Worm (Caenorhabditis elegans): ENCODE measurements around the gene H01G02.4.

The H01G02.4 gene

DNA sequence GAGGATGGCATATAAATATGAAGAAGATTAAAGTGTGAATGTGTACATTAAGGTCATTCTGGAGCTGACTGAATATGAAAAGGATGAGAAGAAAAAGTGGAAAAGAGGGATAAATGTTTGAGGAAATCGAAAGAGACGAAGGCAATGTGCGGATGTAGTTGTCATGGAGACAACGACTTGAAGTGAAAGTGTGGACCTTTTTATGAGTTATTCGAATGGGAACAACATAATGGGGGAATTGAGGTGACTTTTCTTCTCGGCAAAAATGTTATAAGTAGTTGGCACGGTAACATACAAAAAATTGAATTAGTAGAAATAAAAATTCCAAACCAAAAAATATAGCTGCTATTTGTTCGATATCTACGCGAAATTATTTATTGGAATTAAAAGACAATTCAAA, 1.9 kb downstream of the H01G02.4 start, which contains the start of gene dyf-18:
Gene dyf-18, minus strand, starts transcription at position 101 of the 400 bp plus-strand sequence.
- TF ChIP-seq unc-62 (GFP tag; optimal IDR thresholded peaks at IDR 0.05): no peak

DNA sequence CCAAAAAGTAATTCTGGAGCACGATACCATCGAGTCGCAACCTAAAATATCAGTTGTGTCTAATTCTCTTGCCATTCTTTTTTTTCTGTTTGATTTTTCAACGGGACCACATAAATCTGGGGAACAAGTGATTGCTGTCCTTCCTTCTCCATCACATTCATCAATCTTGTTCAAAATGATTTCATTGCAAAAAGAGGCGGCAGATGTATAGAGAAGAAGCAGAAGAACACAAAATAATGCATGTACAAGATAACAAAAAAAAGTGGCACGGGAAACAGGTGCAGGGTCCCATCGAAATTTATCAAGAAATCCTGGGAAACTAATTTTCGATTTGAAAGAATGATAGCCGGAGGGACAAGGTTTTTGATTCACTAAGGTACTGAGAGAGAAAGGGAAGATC, 3.7 kb downstream of the H01G02.4 start:
- TF ChIP-seq unc-62 (GFP tag; optimal IDR thresholded peaks at IDR 0.05): no peak

DNA sequence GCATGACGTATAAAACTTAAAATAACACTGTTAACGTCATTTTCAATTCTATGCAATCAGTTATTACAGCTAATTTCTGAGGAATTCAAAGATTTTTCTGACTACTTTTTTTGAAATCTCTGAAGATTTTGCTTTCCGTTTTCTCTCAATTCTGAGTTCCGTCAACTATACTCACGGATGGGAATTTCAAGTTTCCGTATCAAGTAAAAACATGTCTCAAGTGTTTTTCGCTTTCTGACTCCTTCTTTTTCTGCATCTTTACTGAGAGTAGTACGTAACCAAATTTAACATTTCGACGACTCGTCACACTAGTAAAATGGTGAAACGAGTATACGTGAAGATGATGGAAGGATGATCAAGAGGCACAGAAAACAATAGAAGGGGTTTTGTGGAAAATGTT, 6.1 kb downstream of the H01G02.4 start:
- no peak for TF ChIP-seq unc-62 (GFP tag; optimal IDR thresholded peaks at IDR 0.05)

- TF ChIP-seq unc-62 (GFP tag; optimal IDR thresholded peaks at IDR 0.05): no peak
Observed at ce11 chrIV:11795964-11796363, 7.0 kb downstream of the H01G02.4 start.

DNA sequence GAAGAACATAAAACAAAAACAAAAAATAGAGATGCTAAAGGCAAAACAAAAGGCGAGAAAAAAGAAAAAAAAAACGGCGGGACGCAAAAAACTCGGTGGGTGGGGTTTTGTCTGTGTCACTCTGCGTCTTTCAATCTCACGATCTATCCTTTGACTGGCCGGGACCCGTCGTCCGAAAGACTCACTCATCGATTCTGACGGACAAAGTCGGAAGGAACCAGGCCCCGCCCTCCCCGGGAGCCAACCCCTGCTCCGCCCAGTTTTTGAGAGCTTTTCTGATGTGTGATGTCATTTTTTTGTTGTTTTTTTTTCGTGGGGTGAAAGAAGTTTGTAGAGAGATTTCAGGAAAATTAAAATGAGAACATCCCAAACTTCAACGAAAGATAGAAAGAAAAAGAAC, 9.8 kb downstream of the H01G02.4 start:
- no peak for TF ChIP-seq unc-62 (GFP tag; optimal IDR thresholded peaks at IDR 0.05)

DNA sequence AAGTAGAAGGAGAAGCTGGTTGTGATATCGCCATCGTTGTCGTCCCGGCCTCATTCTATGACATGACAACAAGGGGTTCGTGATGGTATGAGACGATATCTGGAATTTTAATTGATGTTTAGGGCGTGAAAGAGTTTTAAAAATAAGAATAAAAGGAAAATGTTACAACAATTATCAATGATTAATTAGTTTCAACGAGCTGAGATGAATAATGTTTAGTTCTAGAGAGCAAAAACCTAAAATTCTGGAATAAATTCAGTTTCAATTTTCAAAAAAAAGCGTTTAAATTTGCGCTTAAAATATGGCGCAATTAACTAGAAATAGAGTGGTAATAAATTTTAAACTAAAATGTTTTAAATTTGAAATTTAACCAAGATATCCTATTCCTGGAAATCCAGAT, 10.4 kb downstream of the H01G02.4 start, which contains the start of gene H01G02.3:
Gene H01G02.3, minus strand, starts transcription at position 101 of the 400 bp plus-strand sequence.
- TF ChIP-seq unc-62 (GFP tag; optimal IDR thresholded peaks at IDR 0.05): no peak

DNA sequence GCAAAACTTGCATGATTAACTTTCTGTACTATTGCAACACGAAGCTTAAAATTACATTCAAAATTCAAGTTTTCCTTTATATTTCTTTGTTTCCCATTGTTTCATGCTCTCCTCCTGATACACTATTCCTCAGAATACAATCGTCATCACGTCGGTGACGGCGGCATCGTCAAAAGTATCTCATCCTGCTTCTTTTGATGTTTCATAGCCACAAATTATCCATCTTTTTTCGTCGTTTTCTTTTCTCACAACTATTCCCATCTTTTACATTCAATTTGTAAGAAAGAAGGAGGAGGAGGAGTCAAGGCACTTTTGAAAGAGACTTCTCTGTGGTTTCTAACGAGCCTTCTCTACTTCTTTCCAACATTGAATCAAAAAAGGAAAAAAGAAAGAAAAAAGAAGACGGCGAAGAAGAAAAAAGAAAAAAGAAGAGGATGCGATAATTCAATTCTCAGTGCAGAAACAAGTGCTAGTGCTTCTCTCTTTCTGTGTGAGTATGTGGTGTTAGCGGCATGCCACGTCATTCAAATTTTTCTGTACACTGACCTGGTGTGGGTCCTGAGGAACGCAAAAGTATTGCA, 14.5 kb downstream of the H01G02.4 start:
- TF ChIP-seq unc-62 (GFP tag; optimal IDR thresholded peaks at IDR 0.05): no peak

DNA sequence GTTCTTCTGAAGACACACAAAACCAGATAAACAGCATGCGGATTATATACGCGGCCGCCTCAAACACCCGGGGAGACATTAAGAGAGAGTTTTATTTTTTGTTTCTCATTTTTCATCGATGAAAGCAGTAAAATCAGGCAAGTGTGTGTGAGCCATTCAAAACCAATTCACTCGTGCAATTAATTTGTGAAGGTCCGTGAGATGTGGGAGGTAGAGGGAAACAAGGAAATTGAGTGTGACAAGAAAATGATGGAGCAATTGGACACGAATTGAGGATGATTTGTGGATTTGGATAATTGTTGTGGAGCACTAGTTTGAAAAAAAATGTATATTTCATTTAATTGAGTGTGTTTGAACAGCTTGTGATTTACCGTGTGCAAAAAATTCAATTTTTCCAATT, 15.2 kb downstream of the H01G02.4 start:
- TF ChIP-seq unc-62 (GFP tag; optimal IDR thresholded peaks at IDR 0.05): no peak

DNA sequence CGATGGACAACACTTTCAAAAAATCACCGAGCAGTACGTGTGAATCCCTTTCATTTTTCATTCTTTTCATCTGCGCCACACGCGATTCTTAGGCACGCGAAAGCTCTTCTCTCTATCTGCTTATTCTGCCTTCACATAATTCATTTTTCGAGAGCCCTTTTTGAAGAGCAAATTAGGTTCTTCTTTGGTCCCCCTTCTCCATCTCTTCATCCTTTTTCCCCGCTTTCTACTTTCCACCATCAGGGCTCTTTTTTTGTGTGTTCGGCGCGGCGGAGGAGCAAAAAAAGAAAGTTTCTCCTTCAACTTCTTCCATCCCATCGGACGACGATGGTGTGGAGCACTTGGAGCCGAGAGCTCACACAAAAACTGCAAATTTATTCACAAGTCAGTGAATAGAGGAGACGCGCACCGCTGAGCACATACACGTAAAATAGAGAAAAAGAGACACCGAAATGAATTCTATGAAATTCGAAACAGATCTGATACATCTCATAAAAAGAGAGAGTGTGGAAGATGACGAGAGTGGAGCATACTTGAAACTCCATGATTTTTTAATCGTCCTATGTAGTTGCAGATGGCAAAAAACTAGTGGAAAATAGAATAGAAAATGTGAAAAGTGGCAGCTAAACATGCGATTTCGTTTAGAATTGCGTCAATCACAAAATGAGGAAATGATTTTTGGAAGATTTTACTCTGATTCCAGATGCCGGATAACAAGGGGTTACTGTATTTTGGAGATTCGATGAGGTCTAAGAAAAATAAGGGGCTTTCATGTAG, 17.7 kb downstream of the H01G02.4 start:
- TF ChIP-seq unc-62 (GFP tag; optimal IDR thresholded peaks at IDR 0.05): no peak

ce11 chrIV:11782846-11783245, 20.1 kb downstream of the H01G02.4 start:
- TF ChIP-seq unc-62 (GFP tag; optimal IDR thresholded peaks at IDR 0.05): no peak

DNA sequence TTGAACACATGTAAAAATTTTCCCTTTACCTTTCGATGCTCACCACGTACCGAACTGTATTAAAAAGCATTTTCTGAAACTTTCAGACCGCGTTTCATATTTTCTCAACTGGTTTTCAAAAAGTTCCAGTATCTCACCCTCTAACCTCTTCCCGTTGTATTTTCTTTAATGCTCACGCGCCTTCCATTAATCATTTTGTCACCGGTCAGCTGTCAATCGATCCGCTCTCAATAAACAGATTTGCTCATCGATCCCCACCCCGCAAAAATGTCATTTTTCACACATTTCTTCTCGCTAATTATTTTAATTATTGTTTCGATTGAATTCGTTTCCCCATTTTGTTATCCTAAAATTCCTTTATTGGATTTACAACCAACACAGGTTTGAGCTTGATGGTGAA, 23.9 kb downstream of the H01G02.4 start, which contains the start of gene lpr-2:
Gene lpr-2, plus strand, starts transcription at position 189 of the 400 bp plus-strand sequence.
- TF ChIP-seq unc-62 (GFP tag; optimal IDR thresholded peaks at IDR 0.05): no peak

- no peak for TF ChIP-seq unc-62 (GFP tag; optimal IDR thresholded peaks at IDR 0.05)
Observed at ce11 chrIV:11776968-11777467, 25.9 kb downstream of the H01G02.4 start.

DNA sequence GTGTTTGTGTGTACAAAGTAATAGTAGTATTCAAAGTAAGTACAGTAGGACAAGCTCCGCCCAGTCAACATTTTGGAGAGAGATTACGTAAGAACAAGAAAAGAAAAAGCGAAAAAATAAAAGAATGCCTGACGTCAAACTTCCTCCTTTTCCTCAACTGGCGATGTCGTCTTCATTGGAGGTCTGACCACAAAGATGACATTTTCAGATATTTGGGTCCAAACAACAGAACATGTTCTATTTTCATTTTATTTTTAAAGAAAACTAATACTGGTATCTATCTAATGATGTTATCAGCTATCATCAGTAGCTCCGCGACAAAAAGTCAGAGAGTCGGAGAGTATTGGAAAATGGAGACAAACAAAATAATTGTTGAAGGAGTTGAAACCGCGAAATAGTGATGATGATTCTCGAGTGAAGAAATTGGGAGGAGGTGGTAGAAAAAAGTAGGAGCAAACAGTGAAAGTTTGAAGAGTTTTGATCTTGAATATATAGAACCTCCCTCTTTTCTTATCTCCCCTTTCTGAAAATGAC, 29.2 kb downstream of the H01G02.4 start, which contains the start of gene lips-5:
Gene lips-5, minus strand, starts transcription at position 51 of the 534 bp plus-strand sequence.
- no peak for TF ChIP-seq unc-62 (GFP tag; optimal IDR thresholded peaks at IDR 0.05)

DNA sequence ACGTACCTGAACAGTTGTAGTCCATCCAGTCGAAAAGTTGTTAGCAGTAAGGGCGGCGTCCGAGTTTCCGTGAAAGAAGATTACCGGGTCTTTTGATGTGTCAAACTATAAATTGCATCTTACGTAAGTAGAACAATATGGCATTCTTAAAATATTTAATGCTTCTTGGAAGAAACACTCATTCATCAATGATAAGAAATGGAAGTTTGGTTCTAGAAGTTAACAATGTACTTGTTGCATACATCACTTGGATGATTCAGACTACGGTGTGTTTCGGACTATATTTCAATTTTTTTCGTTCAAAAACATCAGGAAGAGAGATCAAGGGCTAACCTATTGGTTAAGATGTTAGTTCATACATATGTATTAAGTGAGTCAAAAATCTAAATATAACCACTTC, 30.8 kb downstream of the H01G02.4 start:
- no peak for TF ChIP-seq unc-62 (GFP tag; optimal IDR thresholded peaks at IDR 0.05)

DNA sequence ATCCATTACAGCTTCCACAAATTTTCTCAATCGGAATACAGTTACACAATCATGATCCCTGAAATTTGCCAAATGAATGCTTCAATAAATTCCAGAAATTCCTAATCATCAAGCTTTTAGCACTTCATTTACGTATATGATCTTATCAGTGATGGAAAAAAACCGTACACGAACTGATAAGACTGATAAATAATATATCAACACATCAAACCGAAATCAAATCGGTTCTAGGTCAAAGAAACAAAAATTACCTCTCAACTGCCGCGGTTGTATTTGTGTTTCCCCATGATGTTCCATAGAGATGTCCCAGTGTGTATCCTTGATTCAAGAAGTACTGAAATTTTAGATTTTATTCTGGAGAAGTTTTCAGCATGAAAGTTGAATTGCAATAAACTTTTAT, 31.9 kb downstream of the H01G02.4 start:
- TF ChIP-seq unc-62 (GFP tag; optimal IDR thresholded peaks at IDR 0.05): no peak

- TF ChIP-seq unc-62 (GFP tag; optimal IDR thresholded peaks at IDR 0.05): no peak
Observed at ce11 chrIV:11769769-11770168, 33.2 kb downstream of the H01G02.4 start.

DNA sequence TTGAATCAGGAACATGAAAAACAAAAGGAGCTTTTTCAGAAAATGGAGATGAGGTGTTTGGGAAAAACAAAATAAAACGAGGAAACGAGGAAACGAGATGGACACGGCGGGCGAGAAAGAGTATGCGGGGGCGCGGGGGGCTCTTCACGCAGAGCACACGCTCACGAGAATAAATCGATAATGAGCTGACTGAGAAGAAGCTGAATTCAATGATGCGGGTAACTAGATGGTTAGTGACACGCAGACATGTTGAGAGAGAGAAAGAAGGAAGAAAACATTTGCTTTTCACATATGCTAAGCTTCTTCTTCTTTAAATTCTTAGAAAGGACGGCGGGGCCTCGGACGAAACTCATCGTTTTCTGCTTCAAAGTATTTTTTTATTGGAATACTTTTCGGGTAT, 37.4 kb downstream of the H01G02.4 start:
- TF ChIP-seq unc-62 (GFP tag; optimal IDR thresholded peaks at IDR 0.05): no peak

Data from whole organism, dauer.